Worm (Caenorhabditis elegans) whole organism, L1 larva: ENCODE results near the gene cal-2.

ENCODE experiments used
- C34B4.2 ChIP-seq: sonication (generic microtip); optimal IDR thresholded peaks from 2 replicates; lab custom pipeline; 2017; ENCODE audit warnings: mild to moderate bottlenecking, missing genetic modification characterization, missing compliant biosample characterization
- alr-1 ChIP-seq: fragments of 200-800 bp; sonication (Bioruptor generic); optimal IDR thresholded peaks from 2 replicates; lab custom pipeline; 2018; ENCODE audit warnings: borderline replicate concordance, mild to moderate bottlenecking, missing genetic modification characterization, missing compliant biosample characterization
- aly-2 ChIP-seq: fragments of 150-350 bp; optimal IDR thresholded peaks from 2 replicates; lab custom pipeline; 2014; ENCODE audit warnings: missing biosample characterization, missing genetic modification characterization
- blmp-1 ChIP-seq: fragments of 150-350 bp; optimal IDR thresholded peaks from 2 replicates; lab custom pipeline; 2014; ENCODE audit warnings: missing biosample characterization, missing genetic modification characterization
- ceh-8 ChIP-seq: fragments of 200-800 bp; sonication (Bioruptor generic); optimal IDR thresholded peaks from 2 replicates; lab custom pipeline; 2018; ENCODE audit warnings: mild to moderate bottlenecking, missing genetic modification characterization, moderate library complexity, missing compliant biosample characterization
- ceh-82 ChIP-seq, 3 experiments: fragments of 150-350 bp in 1 of 3; sonication (generic microtip) in 2 of 3; optimal IDR thresholded peaks; 2 replicates each; lab custom pipeline; 2014 to 2017; ENCODE audit warnings: missing biosample characterization in 3 of 3, missing genetic modification characterization in 3 of 3
- ceh-88 ChIP-seq: fragments of 200-800 bp; sonication (Bioruptor generic); IDR thresholded peaks from 2 replicates; pipeline ENCODE4 v1.3.6; 2022; ENCODE audit warnings: missing genetic modification characterization, missing compliant biosample characterization
- ceh-90 ChIP-seq: sonication (generic microtip); optimal IDR thresholded peaks from 2 replicates; lab custom pipeline; 2016; ENCODE audit warnings: missing genetic modification characterization, missing compliant biosample characterization
- ces-1 ChIP-seq: fragments of 150-350 bp; optimal IDR thresholded peaks from 2 replicates; lab custom pipeline; 2014; ENCODE audit warnings: missing biosample characterization, missing genetic modification reagents, missing genetic modification characterization
- dpl-1 ChIP-seq, 3 experiments: fragments of 150-350 bp in 2 of 3; sonication (generic microtip) in 1 of 3; optimal IDR thresholded peaks; 2 replicates each; lab custom pipeline; 2014 to 2017; ENCODE audit warnings: missing biosample characterization in 3 of 3, missing genetic modification characterization in 3 of 3, missing genetic modification reagents in 3 of 3
- dsc-1 ChIP-seq: sonication (generic microtip); optimal IDR thresholded peaks from 2 replicates; lab custom pipeline; 2016; ENCODE audit warnings: mild to moderate bottlenecking, missing genetic modification characterization, missing compliant biosample characterization
- efl-1 ChIP-seq, 4 experiments: fragments of 150-350 bp; optimal IDR thresholded peaks in 3 of 4; peaks in 1 of 4; 1 replicate in 1 of 4; 2 replicates in 3 of 4; lab custom pipeline; 2014; ENCODE audit warnings: missing biosample characterization in 2 of 4, missing genetic modification characterization in 2 of 4, missing genetic modification reagents in 2 of 4
- efl-3 ChIP-seq: fragments of 200-800 bp; sonication (Bioruptor generic); optimal IDR thresholded peaks from 2 replicates; lab custom pipeline; 2018; ENCODE audit warnings: mild to moderate bottlenecking, missing genetic modification characterization, missing compliant biosample characterization
- egl-13 ChIP-seq: sonication (generic microtip); optimal IDR thresholded peaks from 2 replicates; lab custom pipeline; 2016; ENCODE audit warnings: missing genotype, missing genetic modification reagents, missing genetic modification characterization, missing compliant biosample characterization
- egl-27 ChIP-seq, 2 experiments: fragments of 150-350 bp in 1 of 2; sonication (generic microtip); optimal IDR thresholded peaks; 3 replicates each; lab custom pipeline; 2017 to 2018; ENCODE audit warnings: missing biosample characterization in 2 of 2, missing genetic modification characterization in 2 of 2, missing genetic modification reagents in 2 of 2
- elt-2 ChIP-seq: sonication (generic microtip); optimal IDR thresholded peaks from 2 replicates; lab custom pipeline; 2016; ENCODE audit warnings: missing genetic modification characterization, mild to moderate bottlenecking, inconsistent platforms, missing compliant biosample characterization, missing genetic modification reagents
- fkh-10 ChIP-seq: sonication (generic microtip); optimal IDR thresholded peaks from 2 replicates; lab custom pipeline; 2017; ENCODE audit warnings: missing biosample characterization, missing genetic modification reagents, missing genetic modification characterization
- fkh-4 ChIP-seq: sonication (generic microtip); optimal IDR thresholded peaks from 2 replicates; lab custom pipeline; 2016; ENCODE audit warnings: missing compliant biosample characterization, missing genetic modification characterization, borderline replicate concordance
- grh-1 ChIP-seq: fragments of 200-800 bp; sonication (Bioruptor generic); IDR thresholded peaks from 2 replicates; pipeline ENCODE4 v1.3.6; 2022; ENCODE audit warnings: missing genetic modification reagents, missing genetic modification characterization, missing compliant biosample characterization
- hlh-17 ChIP-seq: fragments of 200-800 bp; sonication (Bioruptor generic); optimal IDR thresholded peaks from 2 replicates; lab custom pipeline; 2018; ENCODE audit warnings: missing genetic modification characterization, mild to moderate bottlenecking, missing compliant biosample characterization, moderate library complexity, borderline replicate concordance
- hpl-2 ChIP-seq: fragments of 150-350 bp; optimal IDR thresholded peaks from 2 replicates; lab custom pipeline; 2014; ENCODE audit warnings: missing biosample characterization, missing genetic modification reagents, missing genetic modification characterization
- lin-14 ChIP-seq: fragments of 200-800 bp; sonication (Bioruptor generic); optimal IDR thresholded peaks from 2 replicates; lab custom pipeline; 2018; ENCODE audit warnings: mild to moderate bottlenecking, missing genetic modification characterization, moderate library complexity, missing compliant biosample characterization
- lin-15B ChIP-seq: fragments of 150-350 bp; sonication (generic microtip); optimal IDR thresholded peaks from 3 replicates; lab custom pipeline; 2014; ENCODE audit warnings: missing biosample characterization, missing genetic modification characterization
- lin-39 ChIP-seq: fragments of 150-350 bp; optimal IDR thresholded peaks from 2 replicates; lab custom pipeline; 2014; ENCODE audit warnings: missing biosample characterization, missing genetic modification reagents, missing genetic modification characterization
- lir-3 ChIP-seq: sonication (generic microtip); optimal IDR thresholded peaks from 2 replicates; lab custom pipeline; 2016; ENCODE audit warnings: mild to moderate bottlenecking, missing genetic modification characterization, moderate library complexity, missing compliant biosample characterization; ENCODE audit not compliant: poor library complexity
- lsy-2 ChIP-seq, 2 experiments: fragments of 150-350 bp; optimal IDR thresholded peaks; 2 replicates each; lab custom pipeline; 2014; ENCODE audit warnings: missing biosample characterization in 2 of 2, missing genetic modification characterization in 2 of 2
- mab-9 ChIP-seq: fragments of 200-800 bp; sonication (Bioruptor generic); IDR thresholded peaks from 2 replicates; pipeline ENCODE4 v1.3.6; 2022; ENCODE audit warnings: missing genetic modification reagents, missing genetic modification characterization, missing compliant biosample characterization
- mdl-1 ChIP-seq, 2 experiments: fragments of 150-350 bp; optimal IDR thresholded peaks; 2 replicates each; lab custom pipeline; 2014 to 2017; ENCODE audit warnings: missing biosample characterization in 2 of 2, missing genetic modification characterization in 2 of 2, inconsistent platforms in 1 of 2
- mef-2 ChIP-seq: fragments of 150-350 bp; optimal IDR thresholded peaks from 2 replicates; lab custom pipeline; 2014; ENCODE audit warnings: missing biosample characterization, missing genetic modification characterization
- mep-1 ChIP-seq: fragments of 150-350 bp; optimal IDR thresholded peaks from 2 replicates; lab custom pipeline; 2014; ENCODE audit warnings: missing biosample characterization, missing genetic modification characterization
- nhr-11 ChIP-seq: fragments of 150-350 bp; optimal IDR thresholded peaks from 2 replicates; lab custom pipeline; 2014; ENCODE audit warnings: missing biosample characterization, missing genetic modification characterization
- nhr-12 ChIP-seq: sonication (generic microtip); optimal IDR thresholded peaks from 2 replicates; lab custom pipeline; 2017; ENCODE audit warnings: missing biosample characterization, missing genetic modification characterization
- nhr-19 ChIP-seq: fragments of 200-800 bp; sonication (Bioruptor generic); conservative IDR thresholded peaks from 2 replicates; pipeline ENCODE4 v1.3.6; 2022; ENCODE audit warnings: missing genetic modification characterization, missing compliant biosample characterization
- nhr-20 ChIP-seq: sonication (generic microtip); optimal IDR thresholded peaks from 2 replicates; lab custom pipeline; 2016; ENCODE audit warnings: mild to moderate bottlenecking, missing genetic modification characterization, missing compliant biosample characterization
- nhr-28 ChIP-seq: fragments of 150-350 bp; optimal IDR thresholded peaks from 2 replicates; lab custom pipeline; 2014; ENCODE audit warnings: missing biosample characterization, missing genetic modification characterization
- nhr-76 ChIP-seq: sonication (generic microtip); optimal IDR thresholded peaks from 2 replicates; lab custom pipeline; 2017; ENCODE audit warnings: missing biosample characterization, missing genetic modification characterization
- nhr-77 ChIP-seq: fragments of 150-350 bp; optimal IDR thresholded peaks from 2 replicates; lab custom pipeline; 2014; ENCODE audit warnings: missing biosample characterization, missing genetic modification characterization
- nhr-84 ChIP-seq: sonication (generic microtip); optimal IDR thresholded peaks from 2 replicates; lab custom pipeline; 2017; ENCODE audit warnings: missing biosample characterization, missing genetic modification characterization
- pag-3 ChIP-seq: sonication (generic microtip); optimal IDR thresholded peaks from 2 replicates; lab custom pipeline; 2017; ENCODE audit warnings: missing genetic modification characterization, mild to moderate bottlenecking, missing compliant biosample characterization, antibody characterized with exemption, borderline replicate concordance; ENCODE audit not compliant: insufficient read depth
- pqm-1 ChIP-seq: sonication (generic microtip); optimal IDR thresholded peaks from 3 replicates; lab custom pipeline; 2017; ENCODE audit warnings: missing biosample characterization, missing genetic modification characterization
- skn-1 ChIP-seq: fragments of 150-350 bp; optimal IDR thresholded peaks from 2 replicates; lab custom pipeline; 2014; ENCODE audit warnings: missing biosample characterization, missing genetic modification characterization
- snpc-4 ChIP-seq: fragments of 150-350 bp; optimal IDR thresholded peaks from 2 replicates; lab custom pipeline; 2014; ENCODE audit warnings: missing biosample characterization, missing genetic modification characterization
- snu-23 ChIP-seq: sonication (generic microtip); optimal IDR thresholded peaks from 2 replicates; lab custom pipeline; 2016; ENCODE audit warnings: missing genetic modification characterization, missing compliant biosample characterization
- sox-4 ChIP-seq: sonication (generic microtip); optimal IDR thresholded peaks from 2 replicates; lab custom pipeline; 2016; ENCODE audit warnings: missing genetic modification characterization, missing compliant biosample characterization
- sptf-1 ChIP-seq: fragments of 150-350 bp; optimal IDR thresholded peaks from 2 replicates; lab custom pipeline; 2014; ENCODE audit warnings: missing biosample characterization, missing genetic modification characterization
- sup-37 ChIP-seq: fragments of 200-800 bp; sonication (Bioruptor generic); optimal IDR thresholded peaks from 2 replicates; lab custom pipeline; 2018; ENCODE audit warnings: mild to moderate bottlenecking, missing genetic modification characterization, missing compliant biosample characterization
- tbx-2 ChIP-seq: sonication (generic microtip); optimal IDR thresholded peaks from 2 replicates; lab custom pipeline; 2016; ENCODE audit warnings: missing genetic modification characterization, missing compliant biosample characterization
- tlp-1 ChIP-seq: fragments of 150-350 bp; optimal IDR thresholded peaks from 2 replicates; lab custom pipeline; 2014; ENCODE audit warnings: missing biosample characterization, missing genetic modification characterization
- unc-30 ChIP-seq: sonication (generic microtip); optimal IDR thresholded peaks from 2 replicates; lab custom pipeline; 2017; ENCODE audit warnings: missing biosample characterization, missing genetic modification characterization
- unc-62 ChIP-seq: fragments of 150-350 bp; optimal IDR thresholded peaks from 2 replicates; lab custom pipeline; 2014; ENCODE audit warnings: missing biosample characterization, missing genetic modification reagents, missing genetic modification characterization
- unc-86 ChIP-seq: sonication (generic microtip); optimal IDR thresholded peaks from 2 replicates; lab custom pipeline; 2016; ENCODE audit warnings: missing genetic modification characterization, missing compliant biosample characterization
- ztf-4 ChIP-seq: fragments of 150-350 bp; optimal IDR thresholded peaks from 2 replicates; lab custom pipeline; 2014; ENCODE audit warnings: missing biosample characterization, missing genetic modification characterization

cal-2 gene

DNA sequence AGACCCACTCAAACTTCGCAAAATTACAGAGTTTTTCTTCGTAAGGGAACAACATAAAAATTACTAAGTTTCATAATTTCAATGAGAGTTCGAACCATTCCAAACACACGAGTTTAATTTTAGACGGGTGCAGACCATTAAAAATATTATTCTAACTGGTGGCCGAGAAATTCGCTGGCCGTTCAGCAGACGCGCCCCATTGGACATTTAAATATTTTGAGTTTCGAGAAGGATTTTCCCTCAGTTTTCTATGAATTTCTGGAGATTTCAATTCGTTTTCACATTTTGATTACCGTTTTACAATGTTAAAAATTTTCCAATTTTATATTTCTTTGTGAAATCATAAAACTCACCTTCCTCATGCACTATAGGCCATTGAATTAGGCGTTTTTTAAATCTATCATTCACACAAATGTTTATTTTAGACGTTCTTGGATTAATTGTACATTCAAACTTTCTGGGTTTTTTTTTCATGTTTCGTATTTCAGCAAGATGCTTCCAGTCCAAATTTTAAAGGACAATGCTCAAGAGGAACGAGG, 33.2 kb upstream of the cal-2 start, which contains the start of gene cct-2 (continued):
- TF ChIP-seq sup-37: no peak
- TF ChIP-seq snu-23: peak; percentile 68
- TF ChIP-seq unc-30 (tag; lab: Kevin White, UChicago): no peak
- TF ChIP-seq skn-1: peak; percentile 21
- peak; percentile 39 for TF ChIP-seq tbx-2 (tag; lab: Kevin White, UChicago)
- TF ChIP-seq efl-1 (optimal IDR thresholded peaks at IDR 0.05; lab: Kevin White, UChicago): peak; percentile 30 to 51
- peak; percentile 54 to 96 for TF ChIP-seq efl-1 (GFP tag; optimal IDR thresholded peaks at IDR 0.05 in 1 of 2; lab: Kevin White, UChicago)
- TF ChIP-seq lsy-2 (tag; optimal IDR thresholded peaks at IDR 0.05; lab: Kevin White, UChicago): peak; percentile 27 to 72
- TF ChIP-seq fkh-4 (tag; lab: Kevin White, UChicago): no peak
- TF ChIP-seq nhr-20: peak; percentile 56
- TF ChIP-seq pag-3: no peak
- TF ChIP-seq ces-1 (GFP tag; lab: Kevin White, UChicago): no peak
- no peak for TF ChIP-seq C34B4.2 (tag; lab: Kevin White, UChicago)
- TF ChIP-seq lir-3 (tag; lab: Kevin White, UChicago): peak; percentile 64
- no peak for TF ChIP-seq elt-2 (tag; lab: Kevin White, UChicago)
- no peak for TF ChIP-seq efl-3 (GFP tag; lab: Kevin White, UChicago)
- no peak for TF ChIP-seq tlp-1 (tag; lab: Kevin White, UChicago)
- TF ChIP-seq lin-15B: peak; percentile 50
- no peak for TF ChIP-seq egl-13
- no peak for TF ChIP-seq nhr-84 (tag; lab: Kevin White, UChicago)
- no peak for TF ChIP-seq grh-1
- TF ChIP-seq egl-27 (tag; optimal IDR thresholded peaks at IDR 0.05; lab: Kevin White, UChicago): no peak
- no peak for TF ChIP-seq alr-1 (tag; lab: Kevin White, UChicago)
- no peak for TF ChIP-seq mab-9 (GFP tag; lab: Robert Waterston, UW)
- TF ChIP-seq ceh-88 (GFP tag; lab: Robert Waterston, UW): no peak
- no peak for TF ChIP-seq sox-4 (tag; lab: Kevin White, UChicago)
- TF ChIP-seq lin-39 (tag; lab: Kevin White, UChicago): no peak
- no peak for TF ChIP-seq hlh-17 (GFP tag; lab: Kevin White, UChicago)
- TF ChIP-seq dsc-1 (tag; lab: Kevin White, UChicago): peak; percentile 13
- TF ChIP-seq ceh-8 (GFP tag; lab: Kevin White, UChicago): no peak
- no peak for TF ChIP-seq nhr-19
- TF ChIP-seq sptf-1 (tag; lab: Kevin White, UChicago): no peak
- no peak for TF ChIP-seq mef-2 (tag; lab: Kevin White, UChicago)
- TF ChIP-seq nhr-76 (tag; lab: Kevin White, UChicago): no peak
- no peak for TF ChIP-seq pqm-1 (tag; lab: Kevin White, UChicago)
- peak; percentile 22 to 64 (median 37) for TF ChIP-seq dpl-1 (GFP tag; optimal IDR thresholded peaks at IDR 0.05; lab: Kevin White, UChicago)
- TF ChIP-seq ceh-90 (tag; lab: Kevin White, UChicago): peak; percentile 65
- no peak for TF ChIP-seq ztf-4
- no peak for TF ChIP-seq unc-62 (GFP tag; lab: Kevin White, UChicago)
- no peak for TF ChIP-seq snpc-4 (tag; lab: Kevin White, UChicago)
- peak; percentile 69 for TF ChIP-seq lin-14 (GFP tag; lab: Kevin White, UChicago)
- no peak for TF ChIP-seq nhr-77 (tag; lab: Kevin White, UChicago)
- peak in 1 of 2 experiments; percentile 3 for TF ChIP-seq mdl-1 (tag; optimal IDR thresholded peaks at IDR 0.05; lab: Kevin White, UChicago)
- no peak for TF ChIP-seq nhr-11 (tag; lab: Kevin White, UChicago)
- no peak for TF ChIP-seq unc-86 (tag; lab: Kevin White, UChicago)
- TF ChIP-seq mep-1 (tag; lab: Kevin White, UChicago): peak; percentile 67
- TF ChIP-seq nhr-12 (tag; lab: Kevin White, UChicago): no peak
- no peak for TF ChIP-seq hpl-2 (GFP tag; lab: Kevin White, UChicago)
- peak in 1 of 3 experiments; percentile 23 for TF ChIP-seq ceh-82 (tag; optimal IDR thresholded peaks at IDR 0.05; lab: Kevin White, UChicago)
- TF ChIP-seq blmp-1 (tag; lab: Kevin White, UChicago): peak; percentile 63
- TF ChIP-seq nhr-28: no peak
- TF ChIP-seq fkh-10 (GFP tag; lab: Kevin White, UChicago): no peak
- TF ChIP-seq aly-2 (tag; lab: Kevin White, UChicago): no peak
